Fruit fly (Drosophila melanogaster) whole organism, wandering third instar larva: ENCODE results near the gene CG32191.

Experiments used
- Abd-B ChIP-seq: fragments of >200 bp; optimal IDR thresholded peaks from 2 replicates; lab custom pipeline; 2017; ENCODE audit warnings: missing biosample characterization, missing genetic modification characterization
- CG32264 ChIP-seq: fragments of 200-800 bp; sonication (Bioruptor generic); optimal IDR thresholded peaks from 2 replicates; lab custom pipeline; 2016; ENCODE audit warnings: missing biosample characterization, missing genetic modification characterization
- CG9705 ChIP-seq: fragments of 200-800 bp; sonication (Bioruptor generic); optimal IDR thresholded peaks from 2 replicates; lab custom pipeline; 2018; ENCODE audit warnings: missing biosample characterization, mild to moderate bottlenecking, missing genetic modification characterization
- CrebA ChIP-seq: fragments of 200-800 bp; sonication (Bioruptor generic); optimal IDR thresholded peaks from 2 replicates; lab custom pipeline; 2016; ENCODE audit warnings: missing biosample characterization, mild to moderate bottlenecking, missing genetic modification characterization, borderline replicate concordance
- Dfd ChIP-seq: fragments of >200 bp; optimal IDR thresholded peaks from 2 replicates; lab custom pipeline; 2017; ENCODE audit warnings: missing biosample characterization, missing genetic modification characterization
- Dif ChIP-seq: fragments of 200-275, 200-300 bp; sonication (Bioruptor generic); optimal IDR thresholded peaks from 2 replicates; lab custom pipeline; 2018; ENCODE audit warnings: missing biosample characterization, missing genetic modification characterization; ENCODE audit not compliant: partially characterized antibody
- GATAd ChIP-seq: sonication (Bioruptor generic); optimal IDR thresholded peaks from 2 replicates; lab custom pipeline; 2016; ENCODE audit warnings: missing biosample characterization, missing genetic modification characterization
- HLH106 ChIP-seq: fragments of 200-800 bp; optimal IDR thresholded peaks from 3 replicates; lab custom pipeline; 2019; ENCODE audit warnings: missing biosample characterization, mild to moderate bottlenecking, missing genetic modification characterization, moderate library complexity
- Hnf4 ChIP-seq: fragments of 200-800 bp; sonication (Bioruptor generic); optimal IDR thresholded peaks from 2 replicates; lab custom pipeline; 2016; ENCODE audit warnings: missing biosample characterization, mild to moderate bottlenecking, missing genetic modification characterization
- Hr78 ChIP-seq: fragments of >200 bp; optimal IDR thresholded peaks from 2 replicates; lab custom pipeline; 2017; ENCODE audit warnings: missing biosample characterization, missing genetic modification characterization
- Hr83 ChIP-seq: fragments of 200-300 bp; sonication (Bioruptor generic); optimal IDR thresholded peaks from 2 replicates; lab custom pipeline; 2016; ENCODE audit warnings: missing biosample characterization, mild to moderate bottlenecking, missing genetic modification characterization, moderate library complexity; ENCODE audit not compliant: poor library complexity, severe bottlenecking
- Jra ChIP-seq: sonication (Bioruptor generic); optimal IDR thresholded peaks from 2 replicates; lab custom pipeline; 2016; ENCODE audit warnings: missing biosample characterization, missing genetic modification characterization
- Mio ChIP-seq: sonication (Bioruptor generic); optimal IDR thresholded peaks from 2 replicates; lab custom pipeline; 2016; ENCODE audit warnings: missing biosample characterization, missing genetic modification characterization
- Myc ChIP-seq: fragments of >200 bp; optimal IDR thresholded peaks from 2 replicates; lab custom pipeline; 2017
- N ChIP-seq: fragments of >200 bp; optimal IDR thresholded peaks from 2 replicates; lab custom pipeline; 2018; ENCODE audit warnings: missing biosample characterization, missing external identifiers, missing genetic modification characterization
- OdsH ChIP-seq: fragments of 200-800 bp; sonication (Bioruptor generic); optimal IDR thresholded peaks from 2 replicates; lab custom pipeline; 2016; ENCODE audit warnings: missing biosample characterization, mild to moderate bottlenecking, missing genetic modification characterization
- Vsx2 ChIP-seq: fragments of 200-300, 225-300 bp; sonication (Bioruptor generic); optimal IDR thresholded peaks from 2 replicates; lab custom pipeline; 2018; ENCODE audit warnings: missing biosample characterization, missing genetic modification characterization; ENCODE audit not compliant: partially characterized antibody
- brk ChIP-seq: fragments of 200-800 bp; sonication (Bioruptor generic); optimal IDR thresholded peaks from 2 replicates; lab custom pipeline; 2016; ENCODE audit warnings: missing biosample characterization, mild to moderate bottlenecking, missing genetic modification characterization
- dl ChIP-seq, 2 experiments: fragments of 175-275, 200-275 bp in 1 of 2; fragments of 200-275 bp in 1 of 2; sonication (Bioruptor generic); optimal IDR thresholded peaks; lab custom pipeline; 2018; ENCODE audit warnings: mild to moderate bottlenecking in 2 of 2, missing biosample characterization in 2 of 2, missing genetic modification characterization in 2 of 2, moderate library complexity in 2 of 2; ENCODE audit not compliant: partially characterized antibody in 2 of 2, insufficient read depth in 1 of 2
- dmrt93B ChIP-seq: fragments of 200-800 bp; sonication (Bioruptor generic); optimal IDR thresholded peaks from 2 replicates; lab custom pipeline; 2018; ENCODE audit warnings: missing biosample characterization, mild to moderate bottlenecking, missing genetic modification characterization
- dsf ChIP-seq: sonication (Bioruptor generic); optimal IDR thresholded peaks from 2 replicates; lab custom pipeline; 2016; ENCODE audit warnings: missing biosample characterization, missing genetic modification characterization, borderline replicate concordance
- ey ChIP-seq: fragments of 200-800 bp; sonication (Bioruptor generic); optimal IDR thresholded peaks from 2 replicates; lab custom pipeline; 2016; ENCODE audit warnings: missing biosample characterization, missing genetic modification characterization
- fru ChIP-seq: fragments of 200-800 bp; sonication (Bioruptor generic); optimal IDR thresholded peaks from 3 replicates; lab custom pipeline; 2016; ENCODE audit warnings: missing biosample characterization, mild to moderate bottlenecking, missing genetic modification characterization
- h ChIP-seq: fragments of 200-800 bp; sonication (Bioruptor generic); optimal IDR thresholded peaks from 3 replicates; lab custom pipeline; 2016; ENCODE audit warnings: missing biosample characterization, mild to moderate bottlenecking, missing genetic modification characterization
- jim ChIP-seq: fragments of 175-275, 200-325 bp; sonication (Bioruptor generic); optimal IDR thresholded peaks from 2 replicates; lab custom pipeline; 2016; ENCODE audit warnings: missing biosample characterization, mild to moderate bottlenecking, missing genetic modification characterization
- lola ChIP-seq: fragments of >200 bp; optimal IDR thresholded peaks from 2 replicates; lab custom pipeline; 2017; ENCODE audit warnings: missing biosample characterization, missing genetic modification characterization
- pan ChIP-seq: fragments of >200 bp; optimal IDR thresholded peaks from 2 replicates; lab custom pipeline; 2017
- psq ChIP-seq: fragments of 200-800 bp; sonication (Bioruptor generic); optimal IDR thresholded peaks from 3 replicates; lab custom pipeline; 2017; ENCODE audit warnings: missing biosample characterization, mild to moderate bottlenecking, missing genetic modification characterization, moderate library complexity
- sage ChIP-seq: fragments of 200-800 bp; sonication (Bioruptor generic); optimal IDR thresholded peaks from 2 replicates; lab custom pipeline; 2016; ENCODE audit warnings: missing biosample characterization, mild to moderate bottlenecking, missing genetic modification characterization
- tai ChIP-seq: sonication (Bioruptor generic); optimal IDR thresholded peaks from 2 replicates; lab custom pipeline; 2016; ENCODE audit warnings: missing biosample characterization, missing genetic modification characterization
- usp ChIP-seq: fragments of >200 bp; optimal IDR thresholded peaks from 2 replicates; lab custom pipeline; 2017; ENCODE audit warnings: missing biosample characterization, missing genetic modification characterization
- woc ChIP-seq: sonication (Bioruptor generic); optimal IDR thresholded peaks from 2 replicates; lab custom pipeline; 2016; ENCODE audit warnings: missing biosample characterization, mild to moderate bottlenecking, missing genetic modification characterization

Gene CG32191

dm6 chr3L:17797494-17797893, 11.5 kb downstream of the CG32191 start, which contains the start of gene CG42816:
TSS of gene CG42816 (minus strand) at chr3L:17797594.
- TF ChIP-seq N (GFP tag; lab: Kevin White, UChicago) = no peak
- TF ChIP-seq Vsx2 = no peak
- no peak for TF ChIP-seq lola (GFP tag; lab: Kevin White, UChicago)
- TF ChIP-seq dsf = no peak
- TF ChIP-seq CG9705 (GFP tag; lab: Kevin White, UChicago) = no peak
- TF ChIP-seq GATAd = no peak
- TF ChIP-seq usp (GFP tag; lab: Kevin White, UChicago) = no peak
- TF ChIP-seq Dfd = no peak
- no peak for TF ChIP-seq Dif (GFP tag; lab: Kevin White, UChicago)
- TF ChIP-seq dl (GFP tag; optimal IDR thresholded peaks at IDR 0.05; lab: Kevin White, UChicago; ENCODE audit: insufficient read depth in 1 of 2, partially characterized antibody in 2 of 2) = no peak
- TF ChIP-seq fru (GFP tag; lab: Kevin White, UChicago) = no peak

- TF ChIP-seq tai (GFP tag; lab: Kevin White, UChicago) = no peak
- TF ChIP-seq sage (GFP tag; lab: Kevin White, UChicago) = no peak
- no peak for TF ChIP-seq N (GFP tag; lab: Kevin White, UChicago)
- no peak for TF ChIP-seq dmrt93B
- TF ChIP-seq psq (GFP tag; lab: Kevin White, UChicago) = no peak
- no peak for TF ChIP-seq CrebA (GFP tag; lab: Kevin White, UChicago)
- TF ChIP-seq OdsH = no peak
- no peak for TF ChIP-seq fru (GFP tag; lab: Kevin White, UChicago)
- no peak for TF ChIP-seq Dif (GFP tag; lab: Kevin White, UChicago)
- no peak for TF ChIP-seq Abd-B (GFP tag; lab: Kevin White, UChicago)
- no peak for TF ChIP-seq ey
- TF ChIP-seq CG9705 (GFP tag; lab: Kevin White, UChicago) = no peak
- no peak for TF ChIP-seq HLH106 (tag; lab: Kevin White, UChicago)
- TF ChIP-seq h (GFP tag; lab: Kevin White, UChicago) = no peak
- TF ChIP-seq Hnf4 (GFP tag; lab: Kevin White, UChicago) = no peak
- TF ChIP-seq GATAd = no peak
- TF ChIP-seq lola (GFP tag; lab: Kevin White, UChicago) = no peak
- no peak for TF ChIP-seq brk (GFP tag; lab: Kevin White, UChicago)
- TF ChIP-seq usp (GFP tag; lab: Kevin White, UChicago) = no peak
- TF ChIP-seq jim (GFP tag; lab: Kevin White, UChicago) = no peak
Measured at dm6 chr3L:17791495-17791894, 17.5 kb downstream of the CG32191 start.

dm6 chr3L:17791467-17791494, 17.7 kb downstream of the CG32191 start, which contains the start of gene CG42815:
TSS of gene CG42815 (minus strand) at chr3L:17791486.
- TF ChIP-seq psq (GFP tag; lab: Kevin White, UChicago) (no peak), HLH106 (tag; lab: Kevin White, UChicago) (no peak), CG32264 (no peak), usp (GFP tag; lab: Kevin White, UChicago) (no peak), lola (GFP tag; lab: Kevin White, UChicago) (no peak)

DNA sequence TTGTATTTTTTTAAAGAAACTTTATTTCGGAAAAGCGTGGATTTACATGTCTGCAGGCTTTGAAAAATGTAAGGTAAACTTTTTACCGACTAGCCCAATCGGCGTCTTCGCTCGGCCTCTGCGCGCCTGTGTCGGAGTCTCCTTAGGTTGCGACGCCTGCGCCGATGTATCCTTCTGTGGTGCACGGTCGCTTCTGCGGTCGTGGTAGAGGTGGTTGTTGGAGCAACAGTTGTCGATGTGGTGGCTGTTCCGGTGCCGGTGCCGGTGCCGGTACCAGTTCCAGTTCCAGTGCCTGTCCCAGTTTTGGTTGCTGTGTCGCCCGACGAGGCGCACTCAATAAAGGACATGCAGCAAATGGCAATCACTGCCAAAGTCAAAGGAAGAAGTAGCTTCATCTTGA, 17.9 kb downstream of the CG32191 start:
- TF ChIP-seq Mio (no peak), h (GFP tag; lab: Kevin White, UChicago) (no peak), Vsx2 (no peak), Hr78 (GFP tag; lab: Kevin White, UChicago) (no peak), Abd-B (GFP tag; lab: Kevin White, UChicago) (no peak), brk (GFP tag; lab: Kevin White, UChicago) (no peak), jim (GFP tag; lab: Kevin White, UChicago) (no peak), Hr83 (GFP tag; lab: Kevin White, UChicago) (no peak), HLH106 (tag; lab: Kevin White, UChicago) (no peak)

DNA sequence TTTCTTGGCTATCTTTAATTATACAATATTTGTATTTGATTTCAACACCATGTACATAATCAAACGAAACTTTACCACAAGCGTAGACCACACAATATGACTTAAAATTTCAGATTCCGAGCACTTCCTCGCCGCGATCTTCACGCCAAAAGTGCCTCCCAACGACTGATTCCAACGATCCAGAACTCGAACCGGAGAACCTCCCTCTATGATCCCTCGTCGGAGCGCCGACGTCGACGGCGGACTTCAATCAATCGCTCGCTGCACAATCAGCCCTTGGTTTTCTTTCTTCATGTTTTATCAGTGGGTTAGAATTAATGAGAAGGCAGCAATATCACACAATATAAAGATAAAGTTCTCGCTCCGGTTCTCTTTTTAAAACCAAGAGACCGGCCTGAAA, 45.0 kb downstream of the CG32191 start, which contains the start of the genes Adgf-A and Adgf-A2:
TSS of gene Adgf-A (minus strand) at position 172 of the 400 bp plus-strand sequence.
TSS of gene Adgf-A2 (minus strand) at position 172 of the 400 bp plus-strand sequence.
- TF ChIP-seq Hr78 (GFP tag; lab: Kevin White, UChicago) (no peak), Hnf4 (GFP tag; lab: Kevin White, UChicago) (no peak), ey (no peak), Jra (GFP tag; lab: Kevin White, UChicago) (no peak), Myc (lab: Kevin White, UChicago) (no peak), Hr83 (GFP tag; lab: Kevin White, UChicago) (no peak), psq (GFP tag; lab: Kevin White, UChicago) (no peak), HLH106 (tag; lab: Kevin White, UChicago) (no peak), CrebA (GFP tag; lab: Kevin White, UChicago) (no peak), Mio (no peak), lola (GFP tag; lab: Kevin White, UChicago) (no peak), woc (GFP tag; lab: Kevin White, UChicago) (no peak), tai (GFP tag; lab: Kevin White, UChicago) (no peak), Dif (GFP tag; lab: Kevin White, UChicago) (no peak), pan (lab: Kevin White, UChicago) (no peak), dl (GFP tag; optimal IDR thresholded peaks at IDR 0.05; lab: Kevin White, UChicago; ENCODE audit: insufficient read depth in 1 of 2, partially characterized antibody in 2 of 2) (no peak), dmrt93B (no peak)
